Worm (Caenorhabditis elegans) whole organism, midembryonic: Measurements from ENCODE around the gene sma-5.

Source experiments
- cog-1 ChIP-seq: sonication (generic microtip); optimal IDR thresholded peaks from 2 replicates; lab custom pipeline; 2016; ENCODE audit warnings: missing genetic modification characterization, missing compliant biosample characterization
- flt-1 ChIP-seq: fragments of 200-800 bp; sonication (Bioruptor generic); IDR thresholded peaks from 2 replicates; pipeline ENCODE4 v1.3.6; 2022; ENCODE audit warnings: missing genetic modification characterization, missing compliant biosample characterization
- klf-2 ChIP-seq: fragments of 200-800 bp; sonication (Bioruptor generic); conservative IDR thresholded peaks from 2 replicates; pipeline ENCODE4 v1.3.6; 2022; ENCODE audit warnings: missing genetic modification reagents, missing genetic modification characterization, missing compliant biosample characterization
- med-1 ChIP-seq: sonication (generic microtip); optimal IDR thresholded peaks from 2 replicates; lab custom pipeline; 2017; ENCODE audit warnings: missing genetic modification characterization, mild to moderate bottlenecking, missing compliant biosample characterization, antibody characterized with exemption, missing genetic modification reagents; ENCODE audit not compliant: insufficient read depth
- ref-1 ChIP-seq: fragments of 200-800 bp; sonication (Bioruptor generic); conservative IDR thresholded peaks from 2 replicates; pipeline ENCODE4 v1.3.6; 2022; ENCODE audit warnings: missing genetic modification reagents, missing genetic modification characterization, missing compliant biosample characterization
- ztf-29 ChIP-seq: fragments of 200-800 bp; sonication (Bioruptor generic); IDR thresholded peaks from 2 replicates; pipeline ENCODE4 v1.3.6; 2022; ENCODE audit warnings: missing genetic modification reagents, missing genetic modification characterization, missing compliant biosample characterization

ce11 chrX:12006470-12006869 lies 1.1 kb upstream of the sma-5 start:
- TF ChIP-seq flt-1 (no peak), cog-1 (tag; lab: Kevin White, UChicago) (no peak), med-1 (GFP tag; lab: Kevin White, UChicago) (no peak), ztf-29 (GFP tag; lab: Robert Waterston, UW) (no peak), klf-2 (GFP tag; lab: Robert Waterston, UW) (no peak), ref-1 (GFP tag; lab: Robert Waterston, UW) (no peak)
